Worm (Caenorhabditis elegans) whole organism, mixed stage, embryonic: Measurements from ENCODE around the gene ttr-51.
A peak's percentile ranks its signal among the peaks of the same experiment; 100 is the strongest.

Experiments used
- lin-13 ChIP-seq: fragments of 150-350 bp; optimal IDR thresholded peaks from 2 replicates; lab custom pipeline; 2014; ENCODE audit warnings: missing biosample characterization, missing genetic modification characterization
- lsy-2 ChIP-seq: fragments of 150-350 bp; optimal IDR thresholded peaks from 2 replicates; lab custom pipeline; 2014; ENCODE audit warnings: missing biosample characterization, missing genetic modification characterization
- nhr-237 ChIP-seq: fragments of 150-350 bp; optimal IDR thresholded peaks from 2 replicates; lab custom pipeline; 2014; ENCODE audit warnings: missing biosample characterization, missing genetic modification characterization
- pha-4 ChIP-seq: fragments of 150-350 bp; optimal IDR thresholded peaks from 2 replicates; lab custom pipeline; 2018; ENCODE audit warnings: missing biosample characterization, missing genetic modification reagents, missing genetic modification characterization
- unc-62 ChIP-seq: fragments of 150-350 bp; optimal IDR thresholded peaks from 2 replicates; lab custom pipeline; 2014; ENCODE audit warnings: missing biosample characterization, missing genetic modification reagents, missing genetic modification characterization
- ztf-11 ChIP-seq: fragments of 150-350 bp; optimal IDR thresholded peaks from 2 replicates; lab custom pipeline; 2014; ENCODE audit warnings: missing biosample characterization, missing genetic modification characterization

DNA sequence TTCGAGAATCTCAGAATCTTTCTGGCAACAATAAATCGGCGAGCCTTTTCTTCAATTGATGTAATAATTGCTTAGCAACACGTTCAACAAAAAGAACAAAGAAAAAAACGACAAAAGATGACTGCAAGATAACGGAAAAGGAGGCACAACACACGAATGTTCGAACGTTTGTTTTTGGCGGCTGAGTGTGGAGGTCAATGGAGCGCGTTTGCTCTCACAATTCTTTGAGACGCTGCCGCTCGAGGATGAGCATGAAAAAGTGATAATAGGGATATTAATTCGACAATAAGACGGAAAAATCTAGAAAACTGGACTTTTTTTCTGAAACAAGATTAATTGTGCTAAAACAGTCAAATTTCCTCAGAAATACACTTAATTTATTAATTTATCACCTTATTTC, 46.2 kb downstream of the ttr-51 start:
- TF ChIP-seq ztf-11 (tag; lab: Kevin White, UChicago) (no peak), pha-4 (tag; lab: Kevin White, UChicago) (no peak), unc-62 (GFP tag; lab: Kevin White, UChicago) (no peak), lin-13 (tag; lab: Kevin White, UChicago) (no peak), nhr-237 (tag; lab: Kevin White, UChicago) (no peak), lsy-2 (tag; lab: Kevin White, UChicago) (peak; percentile 12)
